Fruit fly (Drosophila melanogaster): Measurements from ENCODE around the gene Miox.

The Miox gene

dm6 chr3L:12184564-12185034, at the start of gene Miox:
Miox (plus strand) TSS chr3L:12184984.
- TF ChIP-seq CG13204 (GFP tag; optimal IDR thresholded peaks at IDR 0.05) (no peak), rn (GFP tag; IDR thresholded peaks at IDR 0.05) (no peak)

dm6 chr3L:12136630-12137029, 48.2 kb upstream of the Miox start, which contains the start of the genes CG5645 and Atg12:
CG5645 (minus strand) TSS chr3L:12136706.
Atg12 (plus strand) TSS chr3L:12136967.
- TF ChIP-seq CG12605 (GFP tag; IDR thresholded peaks at IDR 0.05) (no peak), Ets98B (GFP tag; IDR thresholded peaks at IDR 0.05) (peak; percentile 44; the same call in 1 of the 2 replicates), CG15710 (tag; optimal IDR thresholded peaks at IDR 0.05) (peak; percentile 51), gl (tag; optimal IDR thresholded peaks at IDR 0.05) (no peak), CG17806 (tag; optimal IDR thresholded peaks at IDR 0.05) (peak; percentile 58), CG32121 (GFP tag; IDR thresholded peaks at IDR 0.05) (peak; percentile 48; the same call in 1 of the 2 replicates), CG4496 (GFP tag; IDR thresholded peaks at IDR 0.05) (peak; percentile 75), CG14655 (GFP tag; optimal IDR thresholded peaks at IDR 0.05) (peak; percentile 42), CG8159 (tag; optimal IDR thresholded peaks at IDR 0.05) (peak; percentile 66), CG9948 (tag; optimal IDR thresholded peaks at IDR 0.05) (peak; percentile 8), rn (GFP tag; IDR thresholded peaks at IDR 0.05) (no peak; the same call in 1 of the 2 replicates)

DNA sequence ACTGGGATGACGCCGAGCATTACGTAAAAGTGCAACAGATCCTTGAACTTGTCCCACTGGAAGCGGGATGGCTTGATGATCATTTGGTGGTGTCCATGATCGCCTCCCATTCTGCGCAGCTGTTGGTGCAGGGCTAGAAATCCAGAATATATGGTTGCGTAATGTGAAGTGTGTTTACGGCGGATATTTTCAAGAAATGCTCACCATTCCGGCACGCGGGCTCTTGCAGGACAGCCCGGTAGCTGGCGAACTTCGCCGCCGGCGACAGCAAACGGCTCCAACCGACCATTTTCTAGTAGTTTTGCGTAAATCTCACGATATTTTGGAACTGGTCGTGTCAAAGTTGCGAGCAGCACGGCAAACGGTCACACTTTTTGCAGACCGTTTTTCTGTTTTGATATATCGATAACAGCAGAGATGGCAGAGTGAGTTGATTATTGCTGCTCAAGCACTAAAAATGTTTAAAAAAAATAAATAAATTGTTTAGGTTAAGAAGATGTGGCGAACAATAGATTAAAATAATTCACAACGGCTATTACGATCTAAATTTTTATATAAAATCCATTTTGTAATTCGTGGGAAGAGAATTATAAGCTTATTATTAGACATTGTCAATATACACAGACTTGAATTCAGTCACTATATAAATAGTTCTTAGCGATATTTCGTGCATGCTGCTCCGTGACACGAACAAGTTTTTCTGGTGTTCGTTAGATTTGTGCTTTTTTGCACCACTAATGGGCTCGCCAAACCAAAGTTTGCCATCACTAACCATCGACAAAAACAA, 46.5 kb upstream of the Miox start, which contains the start of the genes ND-SGDH and RhoGAP68F:
Gene ND-SGDH (minus strand): TSS at position 472 of the 787 bp plus-strand sequence.
Gene RhoGAP68F (plus strand): TSS at position 756 of the 787 bp plus-strand sequence.
- peak; percentile 76 for TF ChIP-seq CG15710 (tag; optimal IDR thresholded peaks at IDR 0.05)
- TF ChIP-seq EcR (GFP tag; optimal IDR thresholded peaks at IDR 0.05), result no peak
- TF ChIP-seq CG4496 (GFP tag; IDR thresholded peaks at IDR 0.05), result 0 out of 3 replicates have a peak, but pooled peaks have one; percentile 36
- TF ChIP-seq CG34367 (tag; optimal IDR thresholded peaks at IDR 0.05), result peak; percentile 53
- peak; percentile 54 for TF ChIP-seq CG9948 (tag; optimal IDR thresholded peaks at IDR 0.05)
- TF ChIP-seq CG10348 (GFP tag; IDR thresholded peaks at IDR 0.05), result 0 out of 2 replicates have a peak, but pooled peaks have one; percentile 20
- TF ChIP-seq CG32121 (GFP tag; IDR thresholded peaks at IDR 0.05), result peak; percentile 45; the same call in 1 of the 2 replicates
- TF ChIP-seq Ets98B (GFP tag; IDR thresholded peaks at IDR 0.05), result peak; percentile 53; the same call in 1 of the 2 replicates
- no peak for TF ChIP-seq CG14655 (GFP tag; optimal IDR thresholded peaks at IDR 0.05)
- no peak for TF ChIP-seq gl (tag; optimal IDR thresholded peaks at IDR 0.05)
- TF ChIP-seq Pif1A (GFP tag; optimal IDR thresholded peaks at IDR 0.05), result no peak
- peak; percentile 75 for TF ChIP-seq CG8159 (tag; optimal IDR thresholded peaks at IDR 0.05)
- TF ChIP-seq CG8301 (tag; optimal IDR thresholded peaks at IDR 0.05), result peak; percentile 53
- TF ChIP-seq CG12605 (GFP tag; IDR thresholded peaks at IDR 0.05), result no peak
- TF ChIP-seq rn (GFP tag; IDR thresholded peaks at IDR 0.05), result no peak
- TF ChIP-seq D1 (tag; optimal IDR thresholded peaks at IDR 0.05), result no peak
- TF ChIP-seq fd96Ca (GFP tag; IDR thresholded peaks at IDR 0.05), result no peak; the same call in 2 of the 3 replicates
- peak; percentile 48 for TF ChIP-seq CG17806 (tag; optimal IDR thresholded peaks at IDR 0.05)
- TF ChIP-seq CG13204 (GFP tag; optimal IDR thresholded peaks at IDR 0.05), result no peak
- TF ChIP-seq Snoo (tag; optimal IDR thresholded peaks at IDR 0.05), result peak; percentile 67
- peak; percentile 40 for TF ChIP-seq Pif1B (GFP tag; optimal IDR thresholded peaks at IDR 0.05)

DNA sequence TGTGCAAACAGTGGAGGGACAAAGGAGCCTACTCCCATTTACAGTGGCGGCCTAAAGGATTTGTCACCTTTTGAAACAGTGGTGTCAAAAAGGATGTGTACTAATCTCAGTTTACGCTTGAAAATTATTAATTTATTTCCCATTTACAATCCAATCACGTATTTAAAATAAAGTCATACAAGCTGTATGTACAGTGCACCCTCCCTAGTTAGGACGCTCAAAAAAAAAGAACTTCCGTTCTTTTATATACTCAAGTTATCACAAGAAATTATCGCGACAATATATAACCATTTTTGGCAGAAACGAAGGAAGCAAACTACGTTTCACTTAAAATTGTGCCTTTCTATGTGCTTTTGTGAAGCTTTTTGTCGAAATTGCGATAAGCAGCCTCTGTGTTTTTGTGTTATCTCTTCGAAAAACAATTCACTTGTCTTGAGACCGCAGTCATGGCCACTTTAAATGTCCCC, 45.5 kb upstream of the Miox start:
- no peak for TF ChIP-seq Pif1B (GFP tag; optimal IDR thresholded peaks at IDR 0.05)
- TF ChIP-seq Pif1A (GFP tag; optimal IDR thresholded peaks at IDR 0.05), result no peak
- TF ChIP-seq CG8301 (tag; optimal IDR thresholded peaks at IDR 0.05), result peak; percentile 39
- TF ChIP-seq CG34367 (tag; optimal IDR thresholded peaks at IDR 0.05), result peak; percentile 26
- TF ChIP-seq CG8159 (tag; optimal IDR thresholded peaks at IDR 0.05), result peak; percentile 54
- peak; percentile 51 for TF ChIP-seq Snoo (tag; optimal IDR thresholded peaks at IDR 0.05)
- no peak; the same call in 1 of the 2 replicates for TF ChIP-seq CG32121 (GFP tag; IDR thresholded peaks at IDR 0.05)
- peak; percentile 62 for TF ChIP-seq CG4496 (GFP tag; IDR thresholded peaks at IDR 0.05)
- TF ChIP-seq CG17806 (tag; optimal IDR thresholded peaks at IDR 0.05), result peak; percentile 43
- TF ChIP-seq D1 (tag; optimal IDR thresholded peaks at IDR 0.05), result no peak
- 0 out of 2 replicates have a peak, but pooled peaks have one; percentile 11 for TF ChIP-seq CG12605 (GFP tag; IDR thresholded peaks at IDR 0.05)
- no peak for TF ChIP-seq CG10348 (GFP tag; IDR thresholded peaks at IDR 0.05)
- no peak for TF ChIP-seq gl (tag; optimal IDR thresholded peaks at IDR 0.05)
- 0 out of 3 replicates have a peak, but pooled peaks have one; percentile 43 for TF ChIP-seq fd96Ca (GFP tag; IDR thresholded peaks at IDR 0.05)
- TF ChIP-seq Ets98B (GFP tag; IDR thresholded peaks at IDR 0.05), result peak; percentile 43
- peak; percentile 39 for TF ChIP-seq CG9948 (tag; optimal IDR thresholded peaks at IDR 0.05)
- peak; percentile 44 for TF ChIP-seq CG15710 (tag; optimal IDR thresholded peaks at IDR 0.05)
- no peak for TF ChIP-seq rn (GFP tag; IDR thresholded peaks at IDR 0.05)

dm6 chr3L:12145709-12146694, 38.8 kb upstream of the Miox start, which contains the start of the genes eIF3l and Nrx-IV:
eIF3l (minus strand) TSS chr3L:12146097.
Nrx-IV (plus strand) TSS chr3L:12146519.
- TF ChIP-seq CG4496 (GFP tag; IDR thresholded peaks at IDR 0.05) (0 out of 3 replicates have a peak, but pooled peaks have one; percentile 16), CG12605 (GFP tag; IDR thresholded peaks at IDR 0.05) (no peak), CG15710 (tag; optimal IDR thresholded peaks at IDR 0.05) (no peak), CG8159 (tag; optimal IDR thresholded peaks at IDR 0.05) (no peak)
